Worm (Caenorhabditis elegans): ENCODE measurements around the gene lgc-33.

lgc-33 gene

ce11 chrIV:842095-842494 lies 3.2 kb upstream of the lgc-33 start, which contains the start of gene Y55F3BR.6:
Gene Y55F3BR.6, minus strand, starts transcription at chrIV:842126.
- no peak for TF ChIP-seq unc-62 (GFP tag; optimal IDR thresholded peaks at IDR 0.05)

- TF ChIP-seq unc-62 (GFP tag; optimal IDR thresholded peaks at IDR 0.05): no peak
These were observed 2.7 kb upstream of the lgc-33 start for ce11 chrIV:842630-843029.

ce11 chrIV:848207-848606 lies 2.9 kb downstream of the lgc-33 start:
- TF ChIP-seq unc-62 (GFP tag; optimal IDR thresholded peaks at IDR 0.05): no peak

- no peak for TF ChIP-seq unc-62 (GFP tag; optimal IDR thresholded peaks at IDR 0.05)
These were observed 9.3 kb downstream of the lgc-33 start, which contains the start of the genes lem-4 and Y55F3BR.11 for ce11 chrIV:854357-855269. Gene lem-4, minus strand, starts transcription at chrIV:854780. Gene Y55F3BR.11, plus strand, starts transcription at chrIV:855219.

ce11 chrIV:855483-855882 lies 10.2 kb downstream of the lgc-33 start:
- TF ChIP-seq unc-62 (GFP tag; optimal IDR thresholded peaks at IDR 0.05): no peak

- TF ChIP-seq unc-62 (GFP tag; optimal IDR thresholded peaks at IDR 0.05): no peak
These were observed 10.7 kb downstream of the lgc-33 start for ce11 chrIV:856038-856437.

- no peak for TF ChIP-seq unc-62 (GFP tag; optimal IDR thresholded peaks at IDR 0.05)
These were observed 13.3 kb downstream of the lgc-33 start, which contains the start of gene Y55F3BR.2 for ce11 chrIV:858630-859029. Gene Y55F3BR.2, plus strand, starts transcription at chrIV:858930.

ce11 chrIV:860810-861209 lies 15.5 kb downstream of the lgc-33 start:
- no peak for TF ChIP-seq unc-62 (GFP tag; optimal IDR thresholded peaks at IDR 0.05)

ce11 chrIV:866828-867270 lies 21.6 kb downstream of the lgc-33 start:
- TF ChIP-seq unc-62 (GFP tag; optimal IDR thresholded peaks at IDR 0.05): no peak

ce11 chrIV:868723-869122 lies 23.4 kb downstream of the lgc-33 start:
- no peak for TF ChIP-seq unc-62 (GFP tag; optimal IDR thresholded peaks at IDR 0.05)

- no peak for TF ChIP-seq unc-62 (GFP tag; optimal IDR thresholded peaks at IDR 0.05)
These were observed 28.0 kb downstream of the lgc-33 start for ce11 chrIV:873174-873788.

ce11 chrIV:874677-875076 lies 29.4 kb downstream of the lgc-33 start, which contains the start of gene Y55F3BR.1:
Gene Y55F3BR.1, plus strand, starts transcription at chrIV:874791.
- TF ChIP-seq unc-62 (GFP tag; optimal IDR thresholded peaks at IDR 0.05): no peak

ce11 chrIV:878634-879033 lies 33.3 kb downstream of the lgc-33 start:
- TF ChIP-seq unc-62 (GFP tag; optimal IDR thresholded peaks at IDR 0.05): no peak

- no peak for TF ChIP-seq unc-62 (GFP tag; optimal IDR thresholded peaks at IDR 0.05)
These were observed 39.6 kb downstream of the lgc-33 start, which contains the start of gene mak-2 for ce11 chrIV:884707-885394. Gene mak-2, plus strand, starts transcription at chrIV:885344.

Measured in whole organism, dauer.